Fruit fly (Drosophila melanogaster): Measurements from ENCODE around the gene Graf.

DNA sequence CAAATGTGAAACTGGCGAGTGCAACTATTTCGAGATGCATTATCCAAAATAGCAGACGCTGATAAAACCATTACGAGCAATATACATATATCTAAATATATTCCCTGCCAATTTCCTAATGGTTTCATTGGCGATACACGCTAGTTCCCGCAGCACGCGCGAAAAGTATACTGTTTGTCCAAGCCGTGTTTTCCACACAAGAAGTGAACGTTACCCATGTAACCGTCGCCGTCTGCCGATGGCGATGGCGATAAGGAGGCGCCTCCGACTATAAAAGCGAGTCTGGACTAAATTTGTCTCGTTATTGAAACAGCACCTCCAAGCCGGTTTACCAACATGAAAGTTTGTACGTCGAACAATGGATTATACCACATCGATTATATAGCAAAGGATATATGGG is 18.3 kb upstream of the Graf start, which contains the start of gene CG43673:
- TF ChIP-seq ERR (GFP tag; optimal IDR thresholded peaks at IDR 0.05) (no peak), sob (GFP tag; IDR thresholded peaks at IDR 0.05) (no peak), CG10267 (tag; optimal IDR thresholded peaks at IDR 0.05) (no peak), pfk (GFP tag; optimal IDR thresholded peaks at IDR 0.05) (no peak), Lpt (GFP tag; optimal IDR thresholded peaks at IDR 0.05) (no peak), Hr3 (GFP tag; optimal IDR thresholded peaks at IDR 0.05) (no peak), Taf1 (GFP tag; IDR thresholded peaks at IDR 0.05) (no peak), CG13624 (GFP tag; optimal IDR thresholded peaks at IDR 0.05) (no peak)
